Fruit fly (Drosophila melanogaster): ENCODE results near the gene CG12502.

CG12502 gene

dm6 chr3L:881496-882235 is 16.5 kb downstream of the CG12502 start, which contains the start of gene CG13907 (continued):
- no peak for TF ChIP-seq tap (tag; optimal IDR thresholded peaks at IDR 0.05)
- TF ChIP-seq slbo (GFP tag; IDR thresholded peaks at IDR 0.05): no peak
- no peak for TF ChIP-seq E2f1 (GFP tag; IDR thresholded peaks at IDR 0.05)
- no peak for TF ChIP-seq CG7928 (GFP tag; optimal IDR thresholded peaks at IDR 0.05)
- TF ChIP-seq CG9876 (GFP tag; optimal IDR thresholded peaks at IDR 0.05): no peak
- no peak for TF ChIP-seq CG3838 (GFP tag; optimal IDR thresholded peaks at IDR 0.05)
- TF ChIP-seq al (GFP tag; IDR thresholded peaks at IDR 0.05): no peak
- peak; percentile 61; the same call in 1 of the 2 replicates for TF ChIP-seq crol (GFP tag; IDR thresholded peaks at IDR 0.05)
- no peak for TF ChIP-seq trh (GFP tag; optimal IDR thresholded peaks at IDR 0.05)
- TF ChIP-seq stc (GFP tag; IDR thresholded peaks at IDR 0.05): no peak
- TF ChIP-seq Six4 (GFP tag; optimal IDR thresholded peaks at IDR 0.05): no peak
- TF ChIP-seq lola (GFP tag; optimal IDR thresholded peaks at IDR 0.05): no peak
- no peak for TF ChIP-seq CG15073 (GFP tag; optimal IDR thresholded peaks at IDR 0.05)
- TF ChIP-seq grn (GFP tag; optimal IDR thresholded peaks at IDR 0.05): no peak
- no peak for TF ChIP-seq Fer3 (tag; optimal IDR thresholded peaks at IDR 0.05)
- TF ChIP-seq CG2199 (GFP tag; IDR thresholded peaks at IDR 0.05): no peak
- no peak for TF ChIP-seq CG9609 (GFP tag; optimal IDR thresholded peaks at IDR 0.05)
- no peak for TF ChIP-seq prd (optimal IDR thresholded peaks at IDR 0.05)
- no peak for TF ChIP-seq prd (GFP tag; IDR thresholded peaks at IDR 0.05)
- TF ChIP-seq CG9797 (GFP tag; optimal IDR thresholded peaks at IDR 0.05): no peak
- no peak for TF ChIP-seq psq (GFP tag; optimal IDR thresholded peaks at IDR 0.05)
- no peak for TF ChIP-seq CG4820 (GFP tag; optimal IDR thresholded peaks at IDR 0.05)
- no peak for TF ChIP-seq CG10462 (GFP tag; optimal IDR thresholded peaks at IDR 0.05)
- no peak for TF ChIP-seq zfh2 (GFP tag; optimal IDR thresholded peaks at IDR 0.05)
- TF ChIP-seq wdn (GFP tag; IDR thresholded peaks at IDR 0.05): no peak
- no peak for TF ChIP-seq CG4404 (GFP tag; IDR thresholded peaks at IDR 0.05)
- TF ChIP-seq Oaz (GFP tag; IDR thresholded peaks at IDR 0.05): no peak
- TF ChIP-seq ken (GFP tag; IDR thresholded peaks at IDR 0.05): no peak
- TF ChIP-seq CG12659 (GFP tag; optimal IDR thresholded peaks at IDR 0.05): no peak
- peak; percentile 26 for TF ChIP-seq yki (optimal IDR thresholded peaks at IDR 0.05)
- no peak for TF ChIP-seq sima (GFP tag; optimal IDR thresholded peaks at IDR 0.05)
- peak; percentile 87 to 93 for TF ChIP-seq Trl (optimal IDR thresholded peaks at IDR 0.05)
- peak; percentile 40 for TF ChIP-seq Trl (GFP tag; optimal IDR thresholded peaks at IDR 0.05)
- TF ChIP-seq CG4854 (GFP tag; optimal IDR thresholded peaks at IDR 0.05): no peak
- TF ChIP-seq CG32767 (GFP tag; IDR thresholded peaks at IDR 0.05): 0 out of 2 replicates have a peak, but pooled peaks have one; percentile 16
- TF ChIP-seq CG12071 (GFP tag; optimal IDR thresholded peaks at IDR 0.05): peak; percentile 47
- no peak for TF ChIP-seq stwl (tag; optimal IDR thresholded peaks at IDR 0.05)
- peak; percentile 42; the same call in 1 of the 2 replicates for TF ChIP-seq ttk (GFP tag; IDR thresholded peaks at IDR 0.05)
- no peak for TF ChIP-seq CG10979 (tag; optimal IDR thresholded peaks at IDR 0.05)
- TF ChIP-seq amos (GFP tag; IDR thresholded peaks at IDR 0.05; ENCODE audit: partially characterized antibody): no peak
- no peak for TF ChIP-seq CG2129 (GFP tag; IDR thresholded peaks at IDR 0.05; ENCODE audit: partially characterized antibody)
- no peak for TF ChIP-seq Vsx1 (GFP tag; optimal IDR thresholded peaks at IDR 0.05)
- TF ChIP-seq Atf-2 (GFP tag; optimal IDR thresholded peaks at IDR 0.05): no peak
- no peak for TF ChIP-seq CG8388 (GFP tag; optimal IDR thresholded peaks at IDR 0.05)
- no peak for TF ChIP-seq CG11247 (GFP tag; IDR thresholded peaks at IDR 0.05)
- TF ChIP-seq CG30431 (GFP tag; optimal IDR thresholded peaks at IDR 0.05): no peak
- TF ChIP-seq bsh (GFP tag; optimal IDR thresholded peaks at IDR 0.05): peak in 1 of 2 experiments; percentile 15
- TF ChIP-seq CG2889 (GFP tag; IDR thresholded peaks at IDR 0.05): no peak
- TF ChIP-seq eve (GFP tag; optimal IDR thresholded peaks at IDR 0.05): no peak
- TF ChIP-seq CG31388 (GFP tag; optimal IDR thresholded peaks at IDR 0.05): no peak
- no peak for TF ChIP-seq CG31441 (GFP tag; IDR thresholded peaks at IDR 0.05)
- TF ChIP-seq mam (GFP tag; optimal IDR thresholded peaks at IDR 0.05): no peak
